Fruit fly (Drosophila melanogaster): ENCODE data around the gene CG14866.

- TF ChIP-seq CG8478 (optimal IDR thresholded peaks at IDR 0.05) (no peak), psq (optimal IDR thresholded peaks at IDR 0.05) (no peak)
Observed at dm6 chr3R:15363608-15364007, 47.3 kb downstream of the CG14866 start, which contains the start of gene CG6171.

Measured in whole organism.